Worm (Caenorhabditis elegans) whole organism, midembryonic: ENCODE measurements around the gene F53C3.8.

Source experiments
- T22C8.4 ChIP-seq: fragments of 200-800 bp; sonication (Bioruptor generic); IDR thresholded peaks from 2 replicates; pipeline ENCODE4 v1.3.6; 2022; ENCODE audit warnings: missing genetic modification characterization, missing compliant biosample characterization
- cog-1 ChIP-seq: sonication (generic microtip); optimal IDR thresholded peaks from 2 replicates; lab custom pipeline; 2016; ENCODE audit warnings: missing genetic modification characterization, missing compliant biosample characterization
- flt-1 ChIP-seq: fragments of 200-800 bp; sonication (Bioruptor generic); IDR thresholded peaks from 2 replicates; pipeline ENCODE4 v1.3.6; 2022; ENCODE audit warnings: missing genetic modification characterization, missing compliant biosample characterization
- klf-2 ChIP-seq: fragments of 200-800 bp; sonication (Bioruptor generic); conservative IDR thresholded peaks from 2 replicates; pipeline ENCODE4 v1.3.6; 2022; ENCODE audit warnings: missing genetic modification reagents, missing genetic modification characterization, missing compliant biosample characterization
- med-1 ChIP-seq: sonication (generic microtip); optimal IDR thresholded peaks from 2 replicates; lab custom pipeline; 2017; ENCODE audit warnings: missing genetic modification characterization, mild to moderate bottlenecking, missing compliant biosample characterization, antibody characterized with exemption, missing genetic modification reagents; ENCODE audit not compliant: insufficient read depth
- ref-1 ChIP-seq: fragments of 200-800 bp; sonication (Bioruptor generic); conservative IDR thresholded peaks from 2 replicates; pipeline ENCODE4 v1.3.6; 2022; ENCODE audit warnings: missing genetic modification reagents, missing genetic modification characterization, missing compliant biosample characterization
- tab-1 ChIP-seq: fragments of 200-800 bp; sonication (Bioruptor generic); IDR thresholded peaks from 2 replicates; pipeline ENCODE4 v1.3.6; 2022; ENCODE audit warnings: missing genetic modification characterization, missing compliant biosample characterization
- ztf-23 ChIP-seq: fragments of 200-800 bp; sonication (Bioruptor generic); IDR thresholded peaks from 2 replicates; pipeline ENCODE4 v1.3.6; 2022; ENCODE audit warnings: missing genetic modification reagents, missing genetic modification characterization, missing compliant biosample characterization

ce11 chrII:3902798-3903197 is 11.6 kb downstream of the F53C3.8 start, which contains the start of gene F53C3.3:
- TF ChIP-seq tab-1 (GFP tag; lab: Robert Waterston, UW) (no peak), ztf-23 (GFP tag; lab: Robert Waterston, UW) (no peak), flt-1 (GFP tag; lab: Robert Waterston, UW) (no peak), cog-1 (no peak), med-1 (GFP tag; lab: Kevin White, UChicago) (no peak), T22C8.4 (no peak), ref-1 (no peak), klf-2 (GFP tag; lab: Robert Waterston, UW) (no peak)
